Fruit fly (Drosophila melanogaster) whole organism: ENCODE results near the gene CG32235.

Experiments used
- CG8478 ChIP-seq: fragments of >200 bp; optimal IDR thresholded peaks from 2 replicates; lab custom pipeline; 2018; ENCODE audit warnings: inconsistent platforms
- Dll ChIP-seq: fragments of >200 bp; optimal IDR thresholded peaks from 2 replicates; lab custom pipeline; 2017
- EcR ChIP-seq, 2 experiments: fragments of >200 bp; optimal IDR thresholded peaks; 2 replicates each; lab custom pipeline; 2017; ENCODE audit warnings: missing biosample characterization in 2 of 2, missing genetic modification characterization in 2 of 2, missing genetic modification reagents in 2 of 2
- pan ChIP-seq: fragments of >200 bp; optimal IDR thresholded peaks from 2 replicates; lab custom pipeline; 2017
- psq ChIP-seq: fragments of >200 bp; optimal IDR thresholded peaks from 2 replicates; lab custom pipeline; 2017
- usp ChIP-seq: fragments of >200 bp; optimal IDR thresholded peaks from 2 replicates; lab custom pipeline; 2017; ENCODE audit warnings: missing biosample characterization, missing genetic modification characterization, mixed read lengths

dm6 chr3L:4860370-4860769 lies at the start of gene CG32235:
- TF ChIP-seq pan (lab: Kevin White, UChicago), result no peak
- TF ChIP-seq CG8478, result no peak
- no peak for TF ChIP-seq EcR (GFP tag; optimal IDR thresholded peaks at IDR 0.05; lab: Kevin White, UChicago)
- no peak for TF ChIP-seq psq (lab: Kevin White, UChicago)
- no peak for TF ChIP-seq Dll (lab: Kevin White, UChicago)
- no peak for TF ChIP-seq usp (GFP tag; lab: Kevin White, UChicago)
